Fruit fly (Drosophila melanogaster) S2 (cell line): ENCODE data around the gene CG17028.

ENCODE experiments used
- CG8478 ChIP-seq: fragments of >200 bp; optimal IDR thresholded peaks from 2 replicates; lab custom pipeline; 2018
- CTCF ChIP-seq, 2 experiments: fragments of >200 bp; optimal IDR thresholded peaks; 2 replicates each; lab custom pipeline; 2018

Gene CG17028

DNA sequence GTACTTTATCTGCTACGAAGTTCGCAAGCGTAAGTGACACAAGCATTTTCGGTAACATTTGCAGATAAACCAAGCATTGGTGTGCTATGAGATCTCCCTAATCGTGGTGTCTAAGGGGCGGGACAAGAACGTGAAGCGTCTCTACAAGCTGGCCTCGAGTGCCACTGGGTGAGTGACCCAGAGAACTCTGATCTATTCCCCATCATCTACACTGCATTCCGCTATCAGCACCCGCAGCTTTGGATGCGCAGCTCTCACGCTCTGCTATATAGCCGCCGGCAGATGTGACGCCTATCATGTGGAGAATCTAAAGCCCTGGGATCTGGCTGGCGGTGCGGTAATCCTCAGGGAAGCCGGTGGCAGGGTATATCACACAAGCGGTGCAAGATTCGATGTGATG lies 916 bp downstream of the CG17028 start:
- no peak for TF ChIP-seq CG8478 (lab: Kevin White, UChicago)
- TF ChIP-seq CTCF (optimal IDR thresholded peaks at IDR 0.05; lab: Kevin White, UChicago) = no peak

DNA sequence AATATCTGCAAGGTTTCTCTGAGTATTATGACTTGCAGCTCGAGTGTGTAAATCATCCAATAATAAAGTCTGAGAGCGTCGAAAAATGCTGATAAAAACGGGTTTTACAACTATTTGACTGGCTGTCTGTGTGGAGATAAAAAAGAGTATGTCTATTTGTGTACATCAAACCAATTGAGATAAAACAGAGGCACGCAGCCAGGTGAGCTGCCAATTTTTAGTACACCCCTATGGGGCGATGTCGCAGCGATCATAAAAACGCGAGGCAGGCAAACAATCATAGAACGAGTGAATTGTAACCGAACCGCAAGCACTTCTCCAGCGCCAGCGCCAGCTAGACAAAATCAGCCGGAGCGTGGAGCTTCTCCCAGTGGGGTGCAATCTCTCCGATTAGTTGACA lies 1.6 kb downstream of the CG17028 start, which contains the start of gene CG17027:
Gene CG17027, plus strand, starts transcription at position 189 of the 400 bp plus-strand sequence.
- no peak for TF ChIP-seq CTCF (optimal IDR thresholded peaks at IDR 0.05; lab: Kevin White, UChicago)
- TF ChIP-seq CG8478 (lab: Kevin White, UChicago) = no peak

DNA sequence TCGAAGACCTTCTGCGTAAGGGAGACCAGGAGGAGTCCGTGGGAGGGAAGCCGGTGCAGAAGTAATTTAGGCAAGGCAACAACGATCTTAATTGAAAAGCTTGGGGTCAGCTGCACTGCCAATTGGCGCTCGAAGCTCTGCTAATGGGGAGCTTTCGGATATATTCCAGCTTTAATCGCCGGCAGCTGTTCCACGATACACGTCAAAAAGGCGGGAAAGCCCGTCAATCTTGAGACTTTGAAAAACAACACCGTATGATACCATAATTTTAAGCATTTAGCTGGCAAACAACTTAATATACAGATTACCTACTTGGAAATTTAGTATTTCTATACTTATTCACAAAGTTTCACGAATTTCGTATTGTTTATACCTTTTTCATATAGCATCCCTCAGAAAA lies 3.1 kb downstream of the CG17028 start:
- TF ChIP-seq CTCF (optimal IDR thresholded peaks at IDR 0.05; lab: Kevin White, UChicago) (no peak), CG8478 (lab: Kevin White, UChicago) (no peak)

DNA sequence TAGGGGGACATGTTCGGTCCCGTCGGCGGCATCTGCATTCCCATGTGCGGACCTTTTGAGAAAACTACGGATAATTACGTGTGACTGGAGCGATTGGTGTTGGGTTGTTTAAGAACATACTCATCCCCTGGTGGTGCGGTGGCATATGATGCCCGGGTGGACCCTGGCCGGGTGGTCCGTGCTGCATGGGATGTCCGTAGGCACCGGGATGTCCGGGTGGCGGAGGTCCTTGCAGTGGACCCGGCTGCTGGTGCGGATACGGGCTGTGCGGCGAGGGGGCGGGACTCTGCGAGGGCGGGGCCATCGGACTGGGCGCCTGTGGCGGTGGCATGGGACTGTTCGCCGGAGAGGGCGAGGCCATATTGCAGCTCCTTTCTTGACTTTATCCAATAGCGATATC lies 3.8 kb downstream of the CG17028 start:
- no peak for TF ChIP-seq CG8478 (lab: Kevin White, UChicago)

DNA sequence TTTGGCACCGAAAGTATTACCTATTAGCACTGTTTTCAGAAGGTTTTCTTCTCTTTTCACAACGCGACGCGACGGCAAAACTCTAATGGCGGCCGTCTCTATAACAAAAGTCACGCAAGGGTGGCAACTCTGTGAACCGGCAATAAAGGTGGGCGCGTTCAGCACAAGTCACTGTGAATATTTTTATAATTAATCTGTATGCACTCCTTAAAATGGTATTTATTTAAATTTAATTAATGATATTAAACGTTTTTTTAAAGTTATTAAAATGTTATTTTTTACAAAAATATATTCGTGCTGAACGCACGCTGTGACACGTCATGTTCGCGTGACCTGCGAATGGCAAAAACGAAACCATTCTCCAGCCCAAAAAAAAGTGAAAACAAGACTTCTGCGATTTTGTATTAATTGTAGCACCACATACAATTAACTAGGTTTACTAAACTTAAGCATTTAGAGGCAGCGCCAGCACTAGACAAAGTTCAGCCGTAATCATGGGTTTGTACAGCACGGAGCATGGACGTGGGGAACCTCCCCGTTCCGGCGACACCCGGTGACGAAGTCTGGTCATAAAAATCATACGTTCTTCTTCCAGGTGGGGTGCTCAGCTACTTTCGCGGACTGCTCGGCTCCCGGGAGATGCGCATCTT lies 4.6 kb downstream of the CG17028 start, which contains the start of the genes brm and Arl1:
Gene brm, minus strand, starts transcription at position 87 of the 650 bp plus-strand sequence.
Gene Arl1, plus strand, starts transcription at position 353 of the 650 bp plus-strand sequence.
- TF ChIP-seq CG8478 (lab: Kevin White, UChicago) = no peak
- no peak for TF ChIP-seq CTCF (optimal IDR thresholded peaks at IDR 0.05; lab: Kevin White, UChicago)

DNA sequence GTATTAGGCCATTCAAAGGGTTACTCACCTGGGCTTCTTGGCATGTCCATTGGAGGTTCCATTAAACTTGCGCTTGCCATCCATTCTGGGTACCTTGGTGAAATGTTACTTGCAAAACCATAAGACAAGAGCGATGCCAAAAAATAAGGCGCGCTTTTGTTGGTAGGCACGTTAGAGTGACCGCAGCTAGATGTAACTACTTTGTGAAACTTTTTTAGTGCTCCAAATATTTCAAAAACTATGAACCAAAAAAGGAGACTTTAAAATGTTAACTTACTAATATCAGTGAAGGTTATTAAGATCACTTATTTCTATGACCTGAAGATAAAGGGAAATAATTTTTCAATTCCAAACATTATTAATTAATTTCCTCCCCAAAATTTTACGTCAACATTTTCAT lies 9.3 kb downstream of the CG17028 start, which contains the start of gene PolD1:
Gene PolD1, minus strand, starts transcription at position 181 of the 400 bp plus-strand sequence.
- no peak for TF ChIP-seq CG8478 (lab: Kevin White, UChicago)
- no peak for TF ChIP-seq CTCF (optimal IDR thresholded peaks at IDR 0.05; lab: Kevin White, UChicago)

DNA sequence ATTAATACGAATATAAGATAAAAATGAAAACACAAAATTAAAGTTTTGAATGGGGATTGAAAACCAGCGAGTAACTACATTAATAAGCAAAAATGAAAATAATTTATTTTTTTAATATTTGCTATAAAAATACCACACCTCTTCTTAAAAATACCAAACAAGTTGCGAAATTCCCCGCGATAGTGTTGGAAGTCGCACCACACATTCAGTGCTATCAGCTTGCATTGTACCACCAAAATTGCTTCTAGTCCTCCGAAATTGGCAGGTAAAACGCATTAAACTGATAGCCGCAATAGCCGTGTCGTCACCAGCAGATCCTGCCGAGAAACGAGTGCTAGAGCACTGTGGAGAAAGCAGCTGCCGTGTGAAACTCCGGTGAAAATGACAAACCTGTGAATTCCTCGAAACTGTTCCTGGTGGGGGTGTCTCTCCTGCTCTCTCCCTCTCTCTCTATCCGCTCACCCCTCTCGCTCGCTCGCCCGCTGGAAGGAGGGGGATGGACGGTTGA lies 9.8 kb downstream of the CG17028 start, which contains the start of gene Hip14:
Gene Hip14, plus strand, starts transcription at position 198 of the 508 bp plus-strand sequence.
- no peak for TF ChIP-seq CG8478 (lab: Kevin White, UChicago)
- peak in 1 of 2 experiments; percentile 32 for TF ChIP-seq CTCF (optimal IDR thresholded peaks at IDR 0.05; lab: Kevin White, UChicago)

DNA sequence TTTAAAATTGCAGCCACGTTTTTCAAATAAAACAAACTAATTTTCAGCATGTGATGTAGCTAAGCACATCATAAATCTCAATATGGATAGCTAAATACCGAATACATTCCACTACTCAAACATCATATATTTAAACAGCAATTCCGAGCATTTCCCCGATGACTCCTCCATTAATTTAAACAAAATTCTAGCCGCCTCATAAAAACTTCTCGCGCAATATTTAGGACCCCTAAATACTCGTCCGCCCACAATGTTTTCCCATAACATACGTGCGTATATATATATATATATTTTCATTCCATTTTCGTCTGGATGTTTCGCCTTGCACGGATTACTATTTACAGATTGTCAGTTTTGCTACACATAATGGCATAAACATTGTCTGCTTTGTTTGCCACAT lies 17.7 kb downstream of the CG17028 start:
- TF ChIP-seq CG8478 (lab: Kevin White, UChicago) (no peak), CTCF (optimal IDR thresholded peaks at IDR 0.05; lab: Kevin White, UChicago) (no peak)

DNA sequence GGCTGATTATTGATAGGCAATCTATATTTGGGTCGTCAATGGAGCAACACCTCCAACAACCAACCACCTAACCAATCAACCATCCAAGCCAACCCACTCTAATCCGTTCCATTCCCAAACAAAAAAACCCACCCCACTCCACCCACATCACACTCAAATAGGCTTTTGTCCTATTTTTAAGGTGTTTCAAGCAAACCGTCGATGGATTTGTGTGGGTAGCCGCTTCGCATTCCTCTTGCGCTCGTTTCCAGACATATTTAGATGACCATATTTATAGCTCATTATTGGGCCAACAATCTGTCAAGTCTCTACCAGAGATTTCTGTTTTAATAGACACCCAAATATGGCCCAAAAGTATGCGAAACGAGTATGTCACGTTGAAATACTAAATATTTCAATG lies 19.9 kb downstream of the CG17028 start:
- TF ChIP-seq CG8478 (lab: Kevin White, UChicago) = no peak
- no peak for TF ChIP-seq CTCF (optimal IDR thresholded peaks at IDR 0.05; lab: Kevin White, UChicago)

DNA sequence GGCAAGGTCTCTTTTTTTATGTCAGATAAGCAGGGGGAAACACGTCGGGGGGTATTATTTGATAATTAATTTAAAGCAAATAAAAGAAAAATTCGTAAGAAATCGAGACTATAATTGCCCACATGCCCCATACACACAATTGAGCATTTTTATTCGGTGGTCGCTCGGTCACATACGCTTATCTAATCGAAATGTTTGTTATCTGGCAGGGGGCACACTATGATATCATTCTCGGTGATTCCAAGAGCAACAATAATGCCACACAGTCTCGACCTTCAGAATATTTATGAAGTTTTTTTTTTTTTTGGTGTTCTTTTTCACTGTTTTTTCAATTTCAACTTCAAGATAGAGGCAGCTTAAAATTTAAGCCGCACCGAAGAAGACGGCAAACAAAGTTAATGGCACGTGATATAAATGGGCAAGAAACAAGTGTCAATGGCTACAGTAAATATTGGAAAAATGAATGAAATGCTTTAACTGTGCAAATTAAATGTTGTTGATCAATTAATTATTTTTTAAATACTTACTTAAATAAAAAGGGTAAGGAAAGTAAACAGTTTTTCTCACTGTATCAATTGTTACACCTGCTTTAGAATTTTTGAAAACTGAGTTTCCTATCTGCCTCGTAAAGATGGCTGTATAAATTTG lies 21.2 kb downstream of the CG17028 start:
- no peak for TF ChIP-seq CTCF (optimal IDR thresholded peaks at IDR 0.05; lab: Kevin White, UChicago)
- no peak for TF ChIP-seq CG8478 (lab: Kevin White, UChicago)

DNA sequence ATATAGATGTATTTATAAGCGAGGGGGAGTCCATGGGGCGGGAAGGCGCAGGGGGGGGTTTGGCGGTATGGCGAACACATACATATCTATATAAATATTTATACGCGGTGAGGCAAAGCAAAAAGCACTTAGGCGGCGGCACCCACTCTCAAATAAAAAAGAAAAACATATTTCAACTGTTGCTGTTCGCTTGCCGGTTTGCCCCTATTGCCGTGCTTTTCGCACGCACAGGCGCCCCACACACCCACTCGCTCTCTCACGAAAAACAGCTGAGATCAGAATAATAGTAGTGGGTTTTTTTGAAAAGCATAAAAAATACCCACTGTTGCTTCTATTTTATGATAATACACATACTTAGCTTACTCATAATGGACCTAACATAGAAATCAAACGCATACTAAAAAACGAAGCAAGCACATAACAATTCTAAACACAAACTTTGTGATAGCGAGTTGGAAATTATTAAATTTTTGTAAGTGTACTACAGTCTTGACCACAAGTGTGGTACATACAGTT lies 22.9 kb downstream of the CG17028 start:
- TF ChIP-seq CTCF (optimal IDR thresholded peaks at IDR 0.05; lab: Kevin White, UChicago) = no peak
- no peak for TF ChIP-seq CG8478 (lab: Kevin White, UChicago)

DNA sequence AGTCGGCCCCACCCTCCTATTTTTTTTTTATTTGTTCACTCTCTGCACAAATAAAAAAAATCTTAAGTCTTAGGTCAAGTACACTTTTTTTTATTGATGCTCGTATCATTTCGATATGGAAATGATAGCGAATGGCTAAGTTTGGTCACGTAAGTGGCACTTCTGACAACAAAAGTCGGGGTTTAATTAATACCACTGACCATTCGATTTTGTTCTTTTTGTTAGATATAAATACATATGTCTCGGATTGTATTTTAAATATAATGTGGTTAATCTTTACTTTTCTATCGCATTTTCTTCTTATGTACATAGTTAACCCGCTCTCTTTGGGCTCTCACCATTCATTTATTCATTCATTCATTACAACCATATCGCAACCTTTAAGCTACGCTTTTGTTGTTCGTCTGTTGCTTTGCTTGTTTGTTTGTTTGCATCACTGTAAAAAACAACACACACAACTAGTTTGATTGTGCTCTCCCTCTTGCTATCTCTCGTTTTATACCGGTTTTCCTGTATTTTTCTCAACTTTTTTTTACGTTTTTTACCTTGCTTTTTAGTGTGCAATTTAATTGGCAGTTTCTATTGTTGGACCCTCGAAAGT lies 23.9 kb downstream of the CG17028 start:
- no peak for TF ChIP-seq CG8478 (lab: Kevin White, UChicago)
- TF ChIP-seq CTCF (optimal IDR thresholded peaks at IDR 0.05; lab: Kevin White, UChicago) = no peak

DNA sequence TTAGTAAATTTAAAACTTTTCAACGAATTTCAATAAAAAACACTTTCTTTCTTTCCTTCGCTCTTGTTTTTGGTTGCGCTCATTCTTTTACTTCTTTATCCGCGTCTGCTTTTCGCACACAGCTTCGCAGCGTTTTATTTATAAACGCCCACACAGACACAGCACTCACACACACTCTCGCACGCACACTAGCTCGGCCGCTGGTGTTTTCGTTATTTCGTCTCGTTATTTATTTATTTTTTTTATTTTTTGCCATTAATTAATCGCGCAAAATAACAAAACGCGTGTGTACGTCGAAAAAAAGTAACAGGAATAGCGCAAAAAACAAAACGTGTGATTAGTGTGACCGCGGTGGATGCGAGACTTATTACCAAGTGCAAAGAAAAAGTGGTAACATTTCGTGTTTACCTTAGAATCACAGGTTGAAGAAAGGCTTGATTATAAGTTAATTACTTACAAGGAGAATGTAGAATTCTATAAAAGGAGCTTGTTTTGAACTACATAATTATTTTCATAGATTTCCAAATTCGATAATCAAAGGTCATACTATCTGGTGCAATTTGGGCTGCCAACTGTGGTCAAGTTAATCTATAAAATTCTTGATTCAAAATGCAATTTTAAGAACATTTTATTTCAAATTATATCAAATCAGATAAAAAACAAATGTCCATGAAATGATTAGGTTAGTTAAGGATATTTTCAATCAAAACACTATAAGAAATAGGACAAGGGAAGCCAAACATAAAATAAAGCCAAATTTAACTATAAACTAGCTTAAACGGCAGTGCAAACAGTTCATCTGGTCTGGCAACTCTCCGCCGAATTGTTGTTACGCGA lies 26.3 kb downstream of the CG17028 start, which contains the start of the genes hzg and mRpS31:
Gene hzg, minus strand, starts transcription at position 336 of the 837 bp plus-strand sequence.
Gene mRpS31, plus strand, starts transcription at position 793 of the 837 bp plus-strand sequence.
- no peak for TF ChIP-seq CTCF (optimal IDR thresholded peaks at IDR 0.05; lab: Kevin White, UChicago)
- TF ChIP-seq CG8478 (lab: Kevin White, UChicago) = no peak

DNA sequence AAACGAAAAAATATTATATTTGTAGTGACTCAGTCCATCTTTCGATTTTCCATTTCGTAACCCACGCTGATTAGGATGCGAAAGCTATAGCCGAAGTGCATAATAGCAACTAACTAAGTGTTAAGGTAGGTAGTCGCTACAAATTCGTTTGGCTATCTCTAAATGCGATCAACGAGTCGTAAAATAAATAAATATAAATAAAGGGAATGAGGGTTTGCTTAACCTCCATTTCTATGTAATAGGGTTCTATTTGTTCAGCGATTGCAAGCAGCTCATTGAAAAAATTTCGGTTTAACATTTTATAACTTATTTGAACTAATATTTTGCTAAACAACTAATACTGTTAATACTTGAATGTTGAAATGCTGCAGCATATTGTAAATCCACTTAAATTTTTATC lies 31.9 kb downstream of the CG17028 start:
- TF ChIP-seq CTCF (optimal IDR thresholded peaks at IDR 0.05; lab: Kevin White, UChicago) = no peak
- no peak for TF ChIP-seq CG8478 (lab: Kevin White, UChicago)
